Worm (Caenorhabditis elegans) whole organism, young adult: ENCODE data around the gene T10B5.3.

ENCODE experiments used
- B0035.1 ChIP-seq: sonication (generic microtip); optimal IDR thresholded peaks from 2 replicates; lab custom pipeline; 2016; ENCODE audit warnings: missing genetic modification characterization, mild to moderate bottlenecking, missing compliant biosample characterization, missing genotype, missing genetic modification reagents
- F23B12.7 ChIP-seq: sonication (generic microtip); optimal IDR thresholded peaks from 2 replicates; lab custom pipeline; 2017; ENCODE audit warnings: missing genetic modification characterization, mild to moderate bottlenecking, missing compliant biosample characterization, antibody characterized with exemption, moderate library complexity; ENCODE audit not compliant: insufficient read depth
- F33H1.4 ChIP-seq: fragments of 200-800 bp; sonication (Bioruptor generic); IDR thresholded peaks from 2 replicates; pipeline ENCODE4 v1.3.6; 2022; ENCODE audit warnings: missing genetic modification reagents, missing genetic modification characterization, missing compliant biosample characterization
- Y79H2A.3 ChIP-seq: fragments of 200-800 bp; sonication (Bioruptor generic); conservative IDR thresholded peaks from 2 replicates; pipeline ENCODE4 v1.3.6; 2022; ENCODE audit warnings: missing genetic modification reagents, missing genetic modification characterization, missing compliant biosample characterization
- ZK185.1 ChIP-seq: sonication (generic microtip); optimal IDR thresholded peaks from 2 replicates; lab custom pipeline; 2016; ENCODE audit warnings: mild to moderate bottlenecking, missing genetic modification characterization, missing compliant biosample characterization; ENCODE audit not compliant: poor library complexity, severe bottlenecking
- ama-1 ChIP-seq, 3 experiments: fragments of 150-350 bp in 1 of 3; sonication (generic microtip) in 2 of 3; optimal IDR thresholded peaks; 2 replicates each; lab custom pipeline; 2014 to 2018; ENCODE audit warnings: missing biosample characterization in 2 of 3, missing genetic modification characterization in 2 of 3, missing genetic modification reagents in 2 of 3
- aptf-3 ChIP-seq: fragments of 200-800 bp; sonication (Bioruptor generic); IDR thresholded peaks from 2 replicates; pipeline ENCODE4 v1.3.6; 2022; ENCODE audit warnings: missing genetic modification characterization, missing compliant biosample characterization
- attf-3 ChIP-seq: fragments of 200-800 bp; sonication (Bioruptor generic); conservative IDR thresholded peaks from 2 replicates; pipeline ENCODE4 v1.3.6; 2022; ENCODE audit warnings: missing genetic modification reagents, missing genetic modification characterization, missing compliant biosample characterization
- bed-1 ChIP-seq: fragments of 200-800 bp; sonication (Bioruptor generic); IDR thresholded peaks from 2 replicates; pipeline ENCODE4 v1.3.6; 2022; ENCODE audit warnings: missing genetic modification reagents, missing genetic modification characterization, missing compliant biosample characterization
- cebp-1 ChIP-seq, 2 experiments: fragments of 200-800 bp in 1 of 2; sonication (Bioruptor generic) in 1 of 2; sonication (generic microtip) in 1 of 2; IDR thresholded peaks in 1 of 2; optimal IDR thresholded peaks in 1 of 2; 2 replicates each; pipeline versions ENCODE4 v1.3.6 to Lab custom; 2017 to 2022; ENCODE audit warnings: missing compliant biosample characterization in 2 of 2, missing genetic modification characterization in 2 of 2, mild to moderate bottlenecking in 1 of 2, missing genetic modification reagents in 1 of 2, moderate library complexity in 1 of 2
- cebp-2 ChIP-seq: fragments of 200-800 bp; sonication (Bioruptor generic); IDR thresholded peaks from 2 replicates; pipeline ENCODE4 v1.3.6; 2022; ENCODE audit warnings: missing genetic modification characterization, missing compliant biosample characterization
- ceh-100 ChIP-seq: fragments of 200-800 bp; sonication (Bioruptor generic); IDR thresholded peaks from 2 replicates; pipeline ENCODE4 v1.3.6; 2022; ENCODE audit warnings: missing genetic modification reagents, missing genetic modification characterization, missing compliant biosample characterization
- ceh-91 ChIP-seq: fragments of 200-800 bp; sonication (Bioruptor generic); IDR thresholded peaks from 2 replicates; pipeline ENCODE4 v1.3.6; 2022; ENCODE audit warnings: missing genetic modification reagents, missing genetic modification characterization, missing compliant biosample characterization
- dox-1 ChIP-seq: fragments of 200-800 bp; sonication (Bioruptor generic); IDR thresholded peaks from 2 replicates; pipeline ENCODE4 v1.3.6; 2022; ENCODE audit warnings: missing genetic modification reagents, missing genetic modification characterization, missing compliant biosample characterization
- efl-1 ChIP-seq: fragments of 150-350 bp; optimal IDR thresholded peaks from 2 replicates; lab custom pipeline; 2014; ENCODE audit warnings: missing biosample characterization, missing genetic modification reagents, missing genetic modification characterization
- hrde-1 ChIP-seq: sonication (generic microtip); optimal IDR thresholded peaks from 2 replicates; lab custom pipeline; 2016; ENCODE audit warnings: missing genetic modification characterization, mild to moderate bottlenecking, missing compliant biosample characterization, moderate library complexity, missing genotype, missing genetic modification reagents, borderline replicate concordance
- lag-1 ChIP-seq: fragments of 200-800 bp; sonication (Bioruptor generic); IDR thresholded peaks from 2 replicates; pipeline ENCODE4 v1.3.6; 2022; ENCODE audit warnings: missing genetic modification reagents, missing genetic modification characterization, missing compliant biosample characterization
- lin-35 ChIP-seq, 3 experiments: fragments of 150-350 bp in 2 of 3; sonication (generic microtip) in 1 of 3; optimal IDR thresholded peaks; 2 replicates each; lab custom pipeline; 2014 to 2018; ENCODE audit warnings: missing biosample characterization in 3 of 3, missing genetic modification characterization in 3 of 3, missing genetic modification reagents in 3 of 3
- lin-40 ChIP-seq: sonication (generic microtip); optimal IDR thresholded peaks from 2 replicates; lab custom pipeline; 2016; ENCODE audit warnings: missing genetic modification characterization, mild to moderate bottlenecking, missing compliant biosample characterization, missing genotype, missing genetic modification reagents
- lin-54 ChIP-seq: fragments of 200-800 bp; sonication (Bioruptor generic); optimal IDR thresholded peaks from 2 replicates; lab custom pipeline; 2018; ENCODE audit warnings: mild to moderate bottlenecking, missing genetic modification characterization, missing compliant biosample characterization
- lsl-1 ChIP-seq: fragments of 200-800 bp; sonication (Bioruptor generic); optimal IDR thresholded peaks from 2 replicates; lab custom pipeline; 2018; ENCODE audit warnings: mild to moderate bottlenecking, missing genetic modification characterization, moderate library complexity, missing compliant biosample characterization
- madf-10 ChIP-seq: sonication (generic microtip); optimal IDR thresholded peaks from 2 replicates; lab custom pipeline; 2016; ENCODE audit warnings: mild to moderate bottlenecking, missing genetic modification characterization, missing compliant biosample characterization
- nfya-2 ChIP-seq: fragments of 200-800 bp; sonication (Bioruptor generic); IDR thresholded peaks from 2 replicates; pipeline ENCODE4 v1.3.6; 2022; ENCODE audit warnings: missing genetic modification reagents, missing genetic modification characterization, missing compliant biosample characterization
- nhr-179 ChIP-seq: sonication (generic microtip); optimal IDR thresholded peaks from 2 replicates; lab custom pipeline; 2016; ENCODE audit warnings: mild to moderate bottlenecking, missing genetic modification characterization, missing compliant biosample characterization
- pbrm-1 ChIP-seq: fragments of 200-800 bp; sonication (Bioruptor generic); IDR thresholded peaks from 2 replicates; pipeline ENCODE4 v1.3.6; 2022; ENCODE audit warnings: missing genetic modification reagents, missing genetic modification characterization, missing compliant biosample characterization
- pha-4 ChIP-seq: fragments of 150-350 bp; sonication (generic microtip); optimal IDR thresholded peaks from 2 replicates; lab custom pipeline; 2014; ENCODE audit warnings: missing biosample characterization, missing genetic modification reagents, missing genetic modification characterization
- rcor-1 ChIP-seq: fragments of 200-800 bp; sonication (Bioruptor generic); IDR thresholded peaks from 2 replicates; pipeline ENCODE4 v1.3.6; 2022; ENCODE audit warnings: missing genetic modification reagents, missing genetic modification characterization, missing compliant biosample characterization
- rec-8 ChIP-seq, 2 experiments: sonication (generic microtip); optimal IDR thresholded peaks; 2 replicates each; lab custom pipeline; 2016; ENCODE audit warnings: mild to moderate bottlenecking in 2 of 2, missing genetic modification characterization in 2 of 2, missing genetic modification reagents in 2 of 2, missing genotype in 2 of 2, missing biosample characterization in 1 of 2, missing compliant biosample characterization in 1 of 2, moderate library complexity in 1 of 2
- repo-1 ChIP-seq: sonication (generic microtip); optimal IDR thresholded peaks from 2 replicates; lab custom pipeline; 2017; ENCODE audit warnings: mild to moderate bottlenecking, missing genetic modification characterization, missing compliant biosample characterization
- zfh-2 ChIP-seq: fragments of 200-800 bp; sonication (Bioruptor generic); conservative IDR thresholded peaks from 2 replicates; pipeline ENCODE4 v1.3.6; 2022; ENCODE audit warnings: missing genetic modification reagents, missing genetic modification characterization, missing compliant biosample characterization
- ztf-18 ChIP-seq: sonication (generic microtip); optimal IDR thresholded peaks from 2 replicates; lab custom pipeline; 2016; ENCODE audit warnings: missing genotype, mild to moderate bottlenecking, missing genetic modification characterization, missing compliant biosample characterization
- ztf-3 ChIP-seq: fragments of 200-800 bp; sonication (Bioruptor generic); optimal IDR thresholded peaks from 2 replicates; lab custom pipeline; 2018; ENCODE audit warnings: mild to moderate bottlenecking, missing genetic modification characterization, missing compliant biosample characterization

T10B5.3 gene

ce11 chrV:1892567-1893277 lies 23.1 kb upstream of the T10B5.3 start, which contains the start of gene zig-11:
TSS of gene zig-11 (minus strand) at chrV:1892939.
- TF ChIP-seq repo-1 (tag; lab: Kevin White, UChicago) (no peak), lin-35 (GFP tag; optimal IDR thresholded peaks at IDR 0.05; lab: Kevin White, UChicago) (peak in 1 of 3 experiments; percentile 32), efl-1 (peak; percentile 69), ztf-3 (GFP tag; lab: Kevin White, UChicago) (no peak), F23B12.7 (tag; lab: Kevin White, UChicago) (peak; percentile 13), hrde-1 (tag; lab: Kevin White, UChicago) (no peak), rcor-1 (GFP tag; lab: Robert Waterston, UW) (no peak), ceh-100 (GFP tag; lab: Robert Waterston, UW) (no peak), lin-54 (peak; percentile 61), ceh-91 (GFP tag; lab: Robert Waterston, UW) (no peak), B0035.1 (tag; lab: Kevin White, UChicago) (no peak), ZK185.1 (tag; lab: Kevin White, UChicago) (no peak), nhr-179 (tag; lab: Kevin White, UChicago) (no peak), lsl-1 (peak; percentile 16), dox-1 (GFP tag; lab: Robert Waterston, UW) (no peak), bed-1 (GFP tag; lab: Robert Waterston, UW) (no peak), pbrm-1 (GFP tag; lab: Robert Waterston, UW) (no peak), F33H1.4 (GFP tag; lab: Robert Waterston, UW) (no peak), ama-1 (optimal IDR thresholded peaks at IDR 0.05; lab: Kevin White, UChicago) (no peak), ama-1 (GFP tag; optimal IDR thresholded peaks at IDR 0.05; lab: Kevin White, UChicago) (no peak), cebp-1 (GFP tag; IDR thresholded peaks at IDR 0.05; lab: Robert Waterston, UW) (no peak), cebp-1 (tag; optimal IDR thresholded peaks at IDR 0.05; lab: Kevin White, UChicago) (peak; percentile 53), attf-3 (GFP tag; lab: Robert Waterston, UW) (no peak), lag-1 (no peak)

- no peak for TF ChIP-seq cebp-1 (GFP tag; IDR thresholded peaks at IDR 0.05; lab: Robert Waterston, UW)
- TF ChIP-seq cebp-1 (tag; optimal IDR thresholded peaks at IDR 0.05; lab: Kevin White, UChicago): peak; percentile 26
- TF ChIP-seq pha-4 (tag; lab: Kevin White, UChicago): no peak
- TF ChIP-seq ama-1 (optimal IDR thresholded peaks at IDR 0.05; lab: Kevin White, UChicago): no peak
- no peak for TF ChIP-seq ama-1 (GFP tag; optimal IDR thresholded peaks at IDR 0.05; lab: Kevin White, UChicago)
These were observed 20.4 kb upstream of the T10B5.3 start for ce11 chrV:1889996-1890395.

- TF ChIP-seq nfya-2 (GFP tag; lab: Robert Waterston, UW) (no peak), zfh-2 (GFP tag; lab: Robert Waterston, UW) (peak; percentile 34; the same call in 1 of the 2 replicates)
These were observed 18.7 kb upstream of the T10B5.3 start for ce11 chrV:1888299-1888698.

ce11 chrV:1886997-1887396 lies 17.4 kb upstream of the T10B5.3 start:
- TF ChIP-seq aptf-3 (GFP tag; lab: Robert Waterston, UW) (no peak), ZK185.1 (tag; lab: Kevin White, UChicago) (no peak), ztf-18 (tag; lab: Kevin White, UChicago) (no peak), rec-8 (tag; optimal IDR thresholded peaks at IDR 0.05; lab: Kevin White, UChicago) (no peak), B0035.1 (tag; lab: Kevin White, UChicago) (no peak), lin-40 (tag; lab: Kevin White, UChicago) (no peak), ceh-100 (GFP tag; lab: Robert Waterston, UW) (no peak), Y79H2A.3 (GFP tag; lab: Robert Waterston, UW) (no peak), madf-10 (no peak), cebp-2 (GFP tag; lab: Robert Waterston, UW) (no peak), nfya-2 (GFP tag; lab: Robert Waterston, UW) (no peak)
